Fruit fly (Drosophila melanogaster): ENCODE data around the gene elm.

- TF ChIP-seq Myc (optimal IDR thresholded peaks at IDR 0.05) (no peak), Sin3A (optimal IDR thresholded peaks at IDR 0.05) (no peak), h (optimal IDR thresholded peaks at IDR 0.05) (no peak), insv (optimal IDR thresholded peaks at IDR 0.05) (no peak), psq (optimal IDR thresholded peaks at IDR 0.05) (no peak), ttk (optimal IDR thresholded peaks at IDR 0.05) (no peak)
Observed at dm6 chr3R:5611733-5612132, 42.9 kb downstream of the elm start.
